Worm (Caenorhabditis elegans) whole organism, mixed stage, embryonic: Measurements from ENCODE around the gene kel-8.
"Not testable (repeated sequence)": the region's sequence is repeated elsewhere in the genome, so short reads cannot be mapped to it uniquely, and the experiment has no call there.

Experiments
- M03D4.4 ChIP-seq: sonication (generic microtip); optimal IDR thresholded peaks from 2 replicates; lab custom pipeline; 2017; ENCODE audit warnings: mild to moderate bottlenecking, missing genetic modification characterization, missing compliant biosample characterization
- bed-3 ChIP-seq: fragments of 200-800 bp; sonication (Bioruptor generic); optimal IDR thresholded peaks from 3 replicates; lab custom pipeline; 2018; ENCODE audit warnings: mild to moderate bottlenecking, missing genetic modification characterization, moderate library complexity, missing compliant biosample characterization
- blmp-1 ChIP-seq: fragments of 150-350 bp; optimal IDR thresholded peaks from 2 replicates; lab custom pipeline; 2014; ENCODE audit warnings: missing biosample characterization, missing genetic modification characterization
- ceh-39 ChIP-seq: fragments of 150-350 bp; optimal IDR thresholded peaks from 2 replicates; lab custom pipeline; 2014; ENCODE audit warnings: missing biosample characterization, missing genetic modification characterization
- ceh-43 ChIP-seq: fragments of 200-800 bp; sonication (Bioruptor generic); optimal IDR thresholded peaks from 2 replicates; lab custom pipeline; 2018; ENCODE audit warnings: mild to moderate bottlenecking, missing genetic modification characterization, moderate library complexity, missing compliant biosample characterization
- ceh-83 ChIP-seq: fragments of 200-800 bp; sonication (Bioruptor generic); optimal IDR thresholded peaks from 2 replicates; lab custom pipeline; 2018; ENCODE audit warnings: mild to moderate bottlenecking, missing genetic modification characterization, missing compliant biosample characterization
- ces-1 ChIP-seq: fragments of 150-350 bp; optimal IDR thresholded peaks from 2 replicates; lab custom pipeline; 2014; ENCODE audit warnings: missing biosample characterization, missing genetic modification reagents, missing genetic modification characterization
- cnd-1 ChIP-seq: fragments of 200-800 bp; sonication (Bioruptor generic); optimal IDR thresholded peaks from 2 replicates; lab custom pipeline; 2018; ENCODE audit warnings: mild to moderate bottlenecking, missing genetic modification characterization, missing compliant biosample characterization
- drap-1 ChIP-seq: fragments of 200-800 bp; sonication (Bioruptor generic); optimal IDR thresholded peaks from 3 replicates; lab custom pipeline; 2018; ENCODE audit warnings: mild to moderate bottlenecking, missing genetic modification characterization, missing compliant biosample characterization
- elt-1 ChIP-seq: sonication (generic microtip); optimal IDR thresholded peaks from 2 replicates; lab custom pipeline; 2017; ENCODE audit warnings: missing genetic modification characterization, mild to moderate bottlenecking, missing compliant biosample characterization, antibody characterized with exemption, moderate library complexity, borderline replicate concordance; ENCODE audit not compliant: insufficient read depth
- elt-3 ChIP-seq: fragments of 150-350 bp; optimal IDR thresholded peaks from 2 replicates; lab custom pipeline; 2014; ENCODE audit warnings: missing biosample characterization, missing genetic modification characterization
- flh-1 ChIP-seq: fragments of 200-800 bp; sonication (Bioruptor generic); optimal IDR thresholded peaks from 2 replicates; lab custom pipeline; 2018; ENCODE audit warnings: mild to moderate bottlenecking, missing genetic modification characterization, moderate library complexity, missing compliant biosample characterization
- ham-2 ChIP-seq: fragments of 200-800 bp; sonication (Bioruptor generic); optimal IDR thresholded peaks from 2 replicates; lab custom pipeline; 2018; ENCODE audit warnings: mild to moderate bottlenecking, missing genetic modification characterization, missing compliant biosample characterization
- hlh-1 ChIP-seq: fragments of 150-350 bp; optimal IDR thresholded peaks from 2 replicates; lab custom pipeline; 2014; ENCODE audit warnings: missing biosample characterization, missing genetic modification reagents, missing genetic modification characterization
- lin-13 ChIP-seq: fragments of 150-350 bp; optimal IDR thresholded peaks from 2 replicates; lab custom pipeline; 2014; ENCODE audit warnings: missing biosample characterization, missing genetic modification characterization
- lin-32 ChIP-seq: fragments of 200-800 bp; sonication (Bioruptor generic); optimal IDR thresholded peaks from 2 replicates; lab custom pipeline; 2018; ENCODE audit warnings: mild to moderate bottlenecking, missing genetic modification characterization, missing compliant biosample characterization
- lsy-2 ChIP-seq: fragments of 150-350 bp; optimal IDR thresholded peaks from 2 replicates; lab custom pipeline; 2014; ENCODE audit warnings: missing biosample characterization, missing genetic modification characterization
- mab-5 ChIP-seq: fragments of 150-350 bp; optimal IDR thresholded peaks from 2 replicates; lab custom pipeline; 2014; ENCODE audit warnings: missing biosample characterization, missing genetic modification characterization
- mep-1 ChIP-seq: fragments of 150-350 bp; optimal IDR thresholded peaks from 2 replicates; lab custom pipeline; 2017; ENCODE audit warnings: missing biosample characterization, missing genetic modification reagents, missing genetic modification characterization, inconsistent platforms
- mls-2 ChIP-seq: sonication (generic microtip); optimal IDR thresholded peaks from 2 replicates; lab custom pipeline; 2016; ENCODE audit warnings: mild to moderate bottlenecking, missing genetic modification characterization, moderate library complexity, missing compliant biosample characterization
- nhr-12 ChIP-seq: fragments of 150-350 bp; optimal IDR thresholded peaks from 2 replicates; lab custom pipeline; 2014; ENCODE audit warnings: missing biosample characterization, missing genetic modification characterization
- nhr-2 ChIP-seq: fragments of 150-350 bp; optimal IDR thresholded peaks from 2 replicates; lab custom pipeline; 2014; ENCODE audit warnings: missing biosample characterization, missing genetic modification characterization
- nhr-237 ChIP-seq: fragments of 150-350 bp; optimal IDR thresholded peaks from 2 replicates; lab custom pipeline; 2014; ENCODE audit warnings: missing biosample characterization, missing genetic modification characterization
- nhr-28 ChIP-seq: fragments of 150-350 bp; optimal IDR thresholded peaks from 2 replicates; lab custom pipeline; 2014; ENCODE audit warnings: missing biosample characterization, missing genetic modification characterization
- nhr-76 ChIP-seq: sonication (generic microtip); optimal IDR thresholded peaks from 2 replicates; lab custom pipeline; 2017; ENCODE audit warnings: missing biosample characterization, missing genetic modification characterization
- pha-4 ChIP-seq: fragments of 150-350 bp; optimal IDR thresholded peaks from 2 replicates; lab custom pipeline; 2018; ENCODE audit warnings: missing biosample characterization, missing genetic modification reagents, missing genetic modification characterization
- sem-2 ChIP-seq: fragments of 200-800 bp; sonication (Bioruptor generic); optimal IDR thresholded peaks from 2 replicates; lab custom pipeline; 2018; ENCODE audit warnings: mild to moderate bottlenecking, missing genetic modification characterization, missing compliant biosample characterization
- snpc-4 ChIP-seq: fragments of 150-350 bp; optimal IDR thresholded peaks from 2 replicates; lab custom pipeline; 2014; ENCODE audit warnings: missing biosample characterization, missing genetic modification characterization
- sptf-1 ChIP-seq: sonication (generic microtip); optimal IDR thresholded peaks from 2 replicates; lab custom pipeline; 2017; ENCODE audit warnings: mild to moderate bottlenecking, missing genetic modification characterization, moderate library complexity, missing compliant biosample characterization
- tbx-8 ChIP-seq: fragments of 200-800 bp; sonication (Bioruptor generic); optimal IDR thresholded peaks from 2 replicates; lab custom pipeline; 2018; ENCODE audit warnings: mild to moderate bottlenecking, missing genetic modification characterization, moderate library complexity, missing compliant biosample characterization
- unc-120 ChIP-seq: sonication (generic microtip); optimal IDR thresholded peaks from 2 replicates; lab custom pipeline; 2017; ENCODE audit warnings: missing genetic modification characterization, missing compliant biosample characterization; ENCODE audit not compliant: poor library complexity, severe bottlenecking
- unc-39 ChIP-seq: fragments of 150-350 bp; optimal IDR thresholded peaks from 2 replicates; lab custom pipeline; 2014; ENCODE audit warnings: missing biosample characterization, missing genetic modification characterization
- unc-62 ChIP-seq: fragments of 150-350 bp; optimal IDR thresholded peaks from 2 replicates; lab custom pipeline; 2014; ENCODE audit warnings: missing biosample characterization, missing genetic modification reagents, missing genetic modification characterization
- zip-8 ChIP-seq: fragments of 150-350 bp; optimal IDR thresholded peaks from 2 replicates; lab custom pipeline; 2014; ENCODE audit warnings: missing biosample characterization, missing genetic modification characterization
- ztf-11 ChIP-seq: fragments of 150-350 bp; optimal IDR thresholded peaks from 2 replicates; lab custom pipeline; 2014; ENCODE audit warnings: missing biosample characterization, missing genetic modification characterization

kel-8 gene

DNA sequence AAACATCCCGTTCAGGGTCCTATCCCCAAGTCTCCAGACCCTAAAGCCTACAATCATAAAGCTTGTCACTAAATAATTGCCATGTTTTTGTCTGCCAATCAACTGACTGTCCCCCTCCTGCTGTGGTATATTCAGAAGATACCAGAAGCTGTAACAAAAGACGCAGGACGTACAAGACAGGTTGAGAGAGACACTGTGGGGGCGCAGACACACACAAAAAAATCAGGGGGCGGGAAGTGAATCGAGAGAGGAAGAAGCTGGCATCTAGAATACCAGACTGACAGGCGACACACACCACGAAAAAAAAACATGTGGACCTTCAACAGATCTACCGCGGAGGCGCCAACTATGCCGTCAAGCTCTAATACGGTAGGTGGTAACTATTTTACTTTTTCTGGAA is at the start of gene kel-8:
Gene kel-8 (plus strand): TSS at position 301 of the 400 bp plus-strand sequence.
- no peak for TF ChIP-seq cnd-1
- TF ChIP-seq nhr-28 (tag; lab: Kevin White, UChicago) = no peak
- TF ChIP-seq nhr-76 = no peak
- TF ChIP-seq pha-4 (tag; lab: Kevin White, UChicago) = no peak
- no peak for TF ChIP-seq drap-1
- no peak for TF ChIP-seq ceh-83
- no peak for TF ChIP-seq flh-1 (GFP tag; lab: Kevin White, UChicago)
- no peak for TF ChIP-seq tbx-8
- no peak for TF ChIP-seq bed-3 (GFP tag; lab: Kevin White, UChicago)
- no peak for TF ChIP-seq mab-5
- TF ChIP-seq ceh-39 (tag; lab: Kevin White, UChicago) = no peak
- no peak for TF ChIP-seq nhr-237 (tag; lab: Kevin White, UChicago)
- TF ChIP-seq ceh-43 (GFP tag; lab: Kevin White, UChicago) = no peak
- TF ChIP-seq lin-32 (GFP tag; lab: Kevin White, UChicago) = no peak

DNA sequence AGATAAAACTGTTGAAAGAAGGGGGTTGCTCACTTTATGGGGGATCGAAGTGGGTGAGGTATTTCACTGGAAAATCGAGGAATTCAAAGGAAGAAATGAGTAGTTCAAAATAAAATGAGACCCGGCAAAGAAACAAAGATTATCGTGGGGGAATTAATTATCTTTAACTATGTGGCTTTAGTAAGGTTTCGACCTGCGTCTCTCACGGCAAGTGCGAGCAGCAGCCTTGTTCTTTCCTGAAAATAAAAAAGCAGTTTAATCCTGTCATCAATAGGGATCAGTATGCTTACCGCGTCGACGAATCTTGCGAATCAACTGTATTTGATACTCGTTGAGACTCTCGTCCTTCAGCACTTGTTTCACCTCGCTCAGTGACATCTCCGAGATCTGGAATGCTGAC is 49.4 kb upstream of the kel-8 start, which contains the start of gene srh-271:
Gene srh-271 (minus strand): TSS at position 101 of the 400 bp plus-strand sequence.
- TF ChIP-seq ceh-83 = no peak
- no peak for TF ChIP-seq pha-4 (tag; lab: Kevin White, UChicago)
- no peak for TF ChIP-seq elt-1
- no peak for TF ChIP-seq snpc-4 (tag; lab: Kevin White, UChicago)
- no peak for TF ChIP-seq nhr-237 (tag; lab: Kevin White, UChicago)
- no peak for TF ChIP-seq nhr-28 (tag; lab: Kevin White, UChicago)
- no peak for TF ChIP-seq ztf-11
- no peak for TF ChIP-seq lin-32 (GFP tag; lab: Kevin White, UChicago)
- no peak for TF ChIP-seq nhr-12 (tag; lab: Kevin White, UChicago)
- TF ChIP-seq mab-5 = no peak
- TF ChIP-seq sem-2 = no peak
- no peak for TF ChIP-seq bed-3 (GFP tag; lab: Kevin White, UChicago)
- TF ChIP-seq unc-62 (GFP tag; lab: Kevin White, UChicago) = no peak
- TF ChIP-seq mep-1 (tag; lab: Kevin White, UChicago) = no peak
- TF ChIP-seq ceh-39 (tag; lab: Kevin White, UChicago) = no peak
- no peak for TF ChIP-seq nhr-76
- no peak for TF ChIP-seq flh-1 (GFP tag; lab: Kevin White, UChicago)
- no peak for TF ChIP-seq unc-120 (tag; lab: Kevin White, UChicago)
- no peak for TF ChIP-seq lin-13
- TF ChIP-seq zip-8 = no peak
- TF ChIP-seq, all 35 proteins: peak for 0

DNA sequence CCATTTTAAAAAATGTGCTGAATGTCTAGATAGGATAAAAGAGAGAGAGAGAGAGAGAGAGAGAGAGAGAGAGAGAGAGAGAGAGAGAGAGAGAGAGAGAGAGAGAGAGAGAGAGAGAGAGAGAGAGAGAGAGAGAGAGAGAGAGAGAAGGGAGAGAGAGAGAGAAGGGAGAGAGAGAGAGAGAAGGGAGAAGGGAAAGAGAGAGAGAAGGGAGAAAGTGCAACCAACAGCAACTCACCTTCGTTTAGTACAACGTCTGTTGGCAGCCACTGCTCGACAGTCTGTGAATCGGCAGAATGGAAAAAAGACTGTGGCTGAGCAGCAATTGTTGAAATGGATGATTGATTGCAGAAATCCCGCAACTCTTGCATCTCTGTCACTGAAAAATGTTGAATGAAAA is 47.5 kb upstream of the kel-8 start:
- TF ChIP-seq mls-2 (tag; lab: Kevin White, UChicago) = peak; percentile 3
- TF ChIP-seq snpc-4 (tag; lab: Kevin White, UChicago) = no peak
- TF ChIP-seq M03D4.4 = peak; percentile 32
- peak; percentile 45 for TF ChIP-seq lin-32 (GFP tag; lab: Kevin White, UChicago)

DNA sequence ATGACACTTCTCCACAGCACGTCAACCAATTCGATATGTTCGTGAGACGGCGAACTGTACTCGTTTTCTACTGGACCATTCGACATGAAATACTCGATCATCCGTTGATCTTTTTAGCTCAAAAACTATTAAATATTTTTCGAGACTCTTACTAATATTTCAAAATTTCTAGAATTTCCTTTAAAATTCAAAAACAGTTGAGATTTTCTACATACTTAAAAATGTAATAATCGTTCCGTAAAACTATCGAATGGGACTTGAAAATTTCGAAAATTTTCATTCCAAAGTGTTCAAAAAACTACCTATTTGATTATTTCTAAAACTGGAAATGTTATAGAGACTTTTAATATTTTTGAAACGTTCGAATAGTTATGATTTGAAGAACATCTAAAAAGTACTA is 45.9 kb upstream of the kel-8 start, which contains the start of gene sknr-1:
Gene sknr-1 (minus strand): TSS at position 101 of the 400 bp plus-strand sequence.
- not testable (repeated sequence) for TF ChIP-seq bed-3 (GFP tag; lab: Kevin White, UChicago); tbx-8; blmp-1 (tag; lab: Kevin White, UChicago)

DNA sequence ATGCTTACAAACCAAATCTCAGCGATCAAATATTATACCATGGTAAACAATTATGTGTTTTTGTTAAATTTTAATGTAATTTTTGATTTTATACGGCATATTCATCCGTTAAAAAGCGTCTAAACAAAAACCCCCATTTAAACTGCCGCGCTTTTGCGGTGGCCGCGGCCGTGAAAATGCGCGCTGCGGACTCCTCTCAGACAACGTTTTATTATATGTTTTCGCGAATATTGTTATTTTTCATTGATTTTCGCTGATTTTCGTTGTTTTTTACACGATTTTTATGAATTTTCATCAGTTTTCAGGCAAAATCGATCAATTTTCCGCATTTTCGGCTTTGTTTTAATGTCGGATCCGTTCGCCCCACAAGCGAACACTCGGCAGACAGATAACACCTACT is 32.7 kb upstream of the kel-8 start, which contains the start of gene W02H5.19:
Gene W02H5.19 (plus strand): TSS at position 346 of the 400 bp plus-strand sequence.
- TF ChIP-seq zip-8 (no peak), sptf-1 (tag; lab: Kevin White, UChicago) (peak; percentile 44), elt-3 (no peak), hlh-1 (no peak), ceh-83 (no peak), cnd-1 (peak; percentile 2), pha-4 (tag; lab: Kevin White, UChicago) (peak; percentile 39), ceh-43 (GFP tag; lab: Kevin White, UChicago) (no peak), nhr-237 (tag; lab: Kevin White, UChicago) (peak; percentile 46), mep-1 (tag; lab: Kevin White, UChicago) (peak; percentile 36), M03D4.4 (no peak), elt-1 (no peak), bed-3 (GFP tag; lab: Kevin White, UChicago) (no peak), snpc-4 (tag; lab: Kevin White, UChicago) (no peak), ztf-11 (no peak), nhr-28 (tag; lab: Kevin White, UChicago) (no peak), unc-120 (tag; lab: Kevin White, UChicago) (no peak), ceh-39 (tag; lab: Kevin White, UChicago) (no peak), flh-1 (GFP tag; lab: Kevin White, UChicago) (no peak), lsy-2 (tag; lab: Kevin White, UChicago) (no peak), ces-1 (GFP tag; lab: Kevin White, UChicago) (peak; percentile 26), nhr-76 (no peak), unc-39 (tag; lab: Kevin White, UChicago) (no peak), ham-2 (GFP tag; lab: Kevin White, UChicago) (no peak), sem-2 (no peak), mab-5 (no peak), blmp-1 (tag; lab: Kevin White, UChicago) (no peak), lin-13 (peak; percentile 6), tbx-8 (no peak), nhr-12 (tag; lab: Kevin White, UChicago) (no peak), mls-2 (tag; lab: Kevin White, UChicago) (peak; percentile 36), nhr-2 (tag; lab: Kevin White, UChicago) (no peak), unc-62 (GFP tag; lab: Kevin White, UChicago) (no peak), drap-1 (no peak), lin-32 (GFP tag; lab: Kevin White, UChicago) (no peak)
